Fruit fly (Drosophila melanogaster) whole organism, adult: ENCODE measurements around the gene retinin.

ENCODE experiments used
- CG11617 ChIP-seq: fragments of 200-800 bp; sonication (Bioruptor generic); optimal IDR thresholded peaks from 2 replicates; lab custom pipeline; 2017; ENCODE audit warnings: mild to moderate bottlenecking, missing biosample characterization, missing genetic modification reagents, missing genetic modification characterization
- CG12768 ChIP-seq: fragments of 200-800 bp; sonication (Bioruptor generic); optimal IDR thresholded peaks from 2 replicates; lab custom pipeline; 2017; ENCODE audit warnings: missing biosample characterization, missing genetic modification characterization, mild to moderate bottlenecking, moderate library complexity, missing genetic modification reagents
- CG1620 ChIP-seq: fragments of 200-800 bp; sonication (Bioruptor generic); optimal IDR thresholded peaks from 2 replicates; lab custom pipeline; 2016; ENCODE audit warnings: missing biosample characterization, missing genetic modification characterization
- CG5204 ChIP-seq: fragments of 200-800 bp; sonication (Bioruptor generic); optimal IDR thresholded peaks from 2 replicates; lab custom pipeline; 2016; ENCODE audit warnings: missing biosample characterization, missing genetic modification characterization
- Hr96 ChIP-seq: fragments of 200-800 bp; sonication (Bioruptor generic); optimal IDR thresholded peaks from 2 replicates; lab custom pipeline; 2016; ENCODE audit warnings: missing biosample characterization, missing genetic modification characterization
- Mnt ChIP-seq: fragments of 200-800 bp; sonication (Bioruptor generic); optimal IDR thresholded peaks from 2 replicates; lab custom pipeline; 2016; ENCODE audit warnings: missing biosample characterization, mild to moderate bottlenecking, missing genetic modification characterization
- bab1 ChIP-seq: fragments of 200-800 bp; sonication (Bioruptor generic); optimal IDR thresholded peaks from 3 replicates; lab custom pipeline; 2019; ENCODE audit warnings: missing biosample characterization, mild to moderate bottlenecking, missing genetic modification characterization, moderate library complexity
- cnc ChIP-seq, 2 experiments: fragments of >200 bp; optimal IDR thresholded peaks; 2 replicates each; lab custom pipeline; 2017
- kay ChIP-seq: fragments of 200-800 bp; sonication (Bioruptor generic); peaks from one replicate; lab custom pipeline; 2016; ENCODE audit warnings: missing biosample characterization, missing genetic modification characterization, borderline replicate concordance
- ovo ChIP-seq: fragments of 200-800 bp; sonication (Bioruptor generic); optimal IDR thresholded peaks from 2 replicates; lab custom pipeline; 2016; ENCODE audit warnings: missing biosample characterization, missing genetic modification characterization
- pad ChIP-seq: fragments of 200-800 bp; sonication (Bioruptor generic); optimal IDR thresholded peaks from 3 replicates; lab custom pipeline; 2017; ENCODE audit warnings: missing biosample characterization, missing genetic modification characterization, mild to moderate bottlenecking, moderate library complexity, missing genetic modification reagents
- tj ChIP-seq: fragments of 200-800 bp; sonication (Bioruptor generic); optimal IDR thresholded peaks from 3 replicates; lab custom pipeline; 2017; ENCODE audit warnings: missing biosample characterization, mild to moderate bottlenecking, missing genetic modification characterization, moderate library complexity

DNA sequence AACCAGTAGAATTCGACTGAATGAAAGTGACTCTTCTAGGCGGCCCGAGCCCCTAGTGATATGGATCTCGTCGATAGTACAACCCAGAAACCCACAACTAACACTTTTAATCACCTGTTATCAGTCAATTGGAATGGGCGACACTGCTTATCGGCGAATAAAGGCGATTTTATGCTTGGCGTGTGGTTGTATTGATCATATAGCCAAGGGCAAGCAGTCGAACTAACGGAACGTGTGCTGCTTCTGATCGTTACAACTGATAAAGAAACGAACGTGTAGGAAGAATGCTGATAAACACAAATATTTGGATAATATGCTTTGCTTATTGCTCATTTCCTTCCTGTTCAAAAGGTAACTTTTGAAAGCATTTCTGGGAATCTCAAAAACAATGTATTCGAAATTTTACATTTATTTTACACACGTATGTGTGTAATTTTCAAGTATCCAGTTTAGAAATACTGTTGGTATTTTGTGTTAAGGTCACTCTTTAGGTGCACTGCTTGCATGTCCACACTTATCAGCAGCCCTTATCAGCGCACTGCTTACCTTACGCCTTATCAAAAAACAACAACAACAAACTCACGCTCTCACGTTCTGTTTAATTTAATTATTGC, 49.6 kb downstream of the retinin start, which contains the start of gene Agpat4:
- no peak for TF ChIP-seq CG1620 (GFP tag; lab: Kevin White, UChicago)
- no peak for TF ChIP-seq tj (GFP tag; lab: Kevin White, UChicago)
- TF ChIP-seq ovo (GFP tag; lab: Kevin White, UChicago) = peak; percentile 77
- no peak for TF ChIP-seq kay
- no peak for TF ChIP-seq CG12768 (GFP tag; lab: Kevin White, UChicago)
- no peak for TF ChIP-seq cnc (optimal IDR thresholded peaks at IDR 0.05; lab: Kevin White, UChicago)
- TF ChIP-seq CG5204 (GFP tag; lab: Kevin White, UChicago) = no peak
- TF ChIP-seq Mnt (GFP tag; lab: Kevin White, UChicago) = peak; percentile 3
- TF ChIP-seq Hr96 = no peak
- no peak for TF ChIP-seq pad (GFP tag; lab: Kevin White, UChicago)
- no peak for TF ChIP-seq CG11617 (GFP tag; lab: Kevin White, UChicago)
- TF ChIP-seq bab1 (GFP tag; lab: Kevin White, UChicago) = no peak
